Worm (Caenorhabditis elegans) whole organism, late embryonic: ENCODE data around the gene Y55F3AM.9.

ENCODE experiments used
- T23F11.4 ChIP-seq: fragments of 200-800 bp; sonication (Bioruptor generic); optimal IDR thresholded peaks from 2 replicates; lab custom pipeline; 2018; ENCODE audit warnings: mild to moderate bottlenecking, missing genetic modification characterization, missing compliant biosample characterization
- ama-1 ChIP-seq: fragments of 150-350 bp; optimal IDR thresholded peaks from 2 replicates; lab custom pipeline; 2014
- ceh-45 ChIP-seq: fragments of 200-800 bp; sonication (Bioruptor generic); IDR thresholded peaks from 2 replicates; pipeline ENCODE4 v1.3.6; 2022; ENCODE audit warnings: missing genetic modification reagents, missing genetic modification characterization, missing compliant biosample characterization
- lim-6 ChIP-seq: sonication (generic microtip); optimal IDR thresholded peaks from 2 replicates; lab custom pipeline; 2016; ENCODE audit warnings: missing genetic modification characterization, missing compliant biosample characterization
- madf-2 ChIP-seq: sonication (generic microtip); optimal IDR thresholded peaks from 2 replicates; lab custom pipeline; 2017; ENCODE audit warnings: missing genetic modification characterization, missing compliant biosample characterization
- nhr-11 ChIP-seq: fragments of 150-350 bp; optimal IDR thresholded peaks from 2 replicates; lab custom pipeline; 2014; ENCODE audit warnings: missing biosample characterization, missing genetic modification characterization
- unc-42 ChIP-seq: sonication (generic microtip); optimal IDR thresholded peaks from 2 replicates; lab custom pipeline; 2016; ENCODE audit warnings: missing genotype, missing genetic modification characterization, missing compliant biosample characterization
- ztf-16 ChIP-seq: sonication (generic microtip); optimal IDR thresholded peaks from 2 replicates; lab custom pipeline; 2017; ENCODE audit warnings: missing genetic modification characterization, missing compliant biosample characterization

ce11 chrIV:983558-983957 lies 26.0 kb downstream of the Y55F3AM.9 start:
- no peak for TF ChIP-seq ceh-45 (GFP tag; lab: Robert Waterston, UW)
- TF ChIP-seq unc-42 (tag; lab: Kevin White, UChicago), result no peak
- TF ChIP-seq ztf-16 (tag; lab: Kevin White, UChicago), result no peak
- TF ChIP-seq ama-1 (lab: Kevin White, UChicago), result no peak
- no peak for TF ChIP-seq madf-2
- TF ChIP-seq nhr-11, result no peak
- no peak for TF ChIP-seq T23F11.4 (GFP tag; lab: Kevin White, UChicago)
- TF ChIP-seq lim-6 (tag; lab: Kevin White, UChicago), result no peak
